Worm (Caenorhabditis elegans): ENCODE measurements around the gene T19D12.6.

The T19D12.6 gene

ce11 chrII:6642651-6643167 is at the start of gene T19D12.6:
T19D12.6 (minus strand) TSS chrII:6643117.
- TF ChIP-seq W03F9.2 (tag; optimal IDR thresholded peaks at IDR 0.05) (no peak), him-1 (tag; optimal IDR thresholded peaks at IDR 0.05) (no peak), dao-5 (tag; optimal IDR thresholded peaks at IDR 0.05) (no peak)

- TF ChIP-seq him-1 (tag; optimal IDR thresholded peaks at IDR 0.05) (no peak), W03F9.2 (tag; optimal IDR thresholded peaks at IDR 0.05) (no peak), dao-5 (tag; optimal IDR thresholded peaks at IDR 0.05) (no peak)
These were observed 46.2 kb upstream of the T19D12.6 start for ce11 chrII:6689088-6689487.

- TF ChIP-seq him-1 (tag; optimal IDR thresholded peaks at IDR 0.05) (no peak), dao-5 (tag; optimal IDR thresholded peaks at IDR 0.05) (no peak), W03F9.2 (tag; optimal IDR thresholded peaks at IDR 0.05) (no peak)
These were observed 43.0 kb upstream of the T19D12.6 start for ce11 chrII:6685964-6686363.

- TF ChIP-seq dao-5 (tag; optimal IDR thresholded peaks at IDR 0.05) (no peak), W03F9.2 (tag; optimal IDR thresholded peaks at IDR 0.05) (no peak), him-1 (tag; optimal IDR thresholded peaks at IDR 0.05) (no peak)
These were observed 40.9 kb upstream of the T19D12.6 start, which contains the start of gene gyf-1 for ce11 chrII:6683663-6684285. gyf-1 (plus strand) TSS chrII:6684235.

- TF ChIP-seq W03F9.2 (tag; optimal IDR thresholded peaks at IDR 0.05) (no peak), dao-5 (tag; optimal IDR thresholded peaks at IDR 0.05) (no peak), him-1 (tag; optimal IDR thresholded peaks at IDR 0.05) (no peak)
These were observed 40.0 kb upstream of the T19D12.6 start for ce11 chrII:6682918-6683317.

- TF ChIP-seq W03F9.2 (tag; optimal IDR thresholded peaks at IDR 0.05) (no peak), him-1 (tag; optimal IDR thresholded peaks at IDR 0.05) (no peak), dao-5 (tag; optimal IDR thresholded peaks at IDR 0.05) (no peak)
These were observed 38.6 kb upstream of the T19D12.6 start for ce11 chrII:6681478-6681877.

- no peak for TF ChIP-seq him-1 (tag; optimal IDR thresholded peaks at IDR 0.05)
- TF ChIP-seq dao-5 (tag; optimal IDR thresholded peaks at IDR 0.05), result no peak
- no peak for TF ChIP-seq W03F9.2 (tag; optimal IDR thresholded peaks at IDR 0.05)
These were observed 36.8 kb upstream of the T19D12.6 start, which contains the start of gene ift-74 for ce11 chrII:6679724-6680123. ift-74 (plus strand) TSS chrII:6680024.

- TF ChIP-seq dao-5 (tag; optimal IDR thresholded peaks at IDR 0.05), result no peak
- TF ChIP-seq W03F9.2 (tag; optimal IDR thresholded peaks at IDR 0.05), result no peak
- no peak for TF ChIP-seq him-1 (tag; optimal IDR thresholded peaks at IDR 0.05)
These were observed 31.0 kb upstream of the T19D12.6 start, which contains the start of gene H43E16.1 for ce11 chrII:6673894-6674293. H43E16.1 (plus strand) TSS chrII:6674268.

ce11 chrII:6668496-6668895 is 25.6 kb upstream of the T19D12.6 start:
- TF ChIP-seq W03F9.2 (tag; optimal IDR thresholded peaks at IDR 0.05), result no peak
- no peak for TF ChIP-seq dao-5 (tag; optimal IDR thresholded peaks at IDR 0.05)
- no peak for TF ChIP-seq him-1 (tag; optimal IDR thresholded peaks at IDR 0.05)

- TF ChIP-seq dao-5 (tag; optimal IDR thresholded peaks at IDR 0.05), result no peak
- no peak for TF ChIP-seq him-1 (tag; optimal IDR thresholded peaks at IDR 0.05)
- no peak for TF ChIP-seq W03F9.2 (tag; optimal IDR thresholded peaks at IDR 0.05)
These were observed 24.6 kb upstream of the T19D12.6 start for ce11 chrII:6667534-6667933.

ce11 chrII:6666598-6666997 is 23.7 kb upstream of the T19D12.6 start, which contains the start of gene T19D12.1:
T19D12.1 (plus strand) TSS chrII:6666898.
- no peak for TF ChIP-seq dao-5 (tag; optimal IDR thresholded peaks at IDR 0.05)
- no peak for TF ChIP-seq him-1 (tag; optimal IDR thresholded peaks at IDR 0.05)
- TF ChIP-seq W03F9.2 (tag; optimal IDR thresholded peaks at IDR 0.05), result no peak

ce11 chrII:6665908-6666307 is 23.0 kb upstream of the T19D12.6 start:
- TF ChIP-seq W03F9.2 (tag; optimal IDR thresholded peaks at IDR 0.05) (no peak), him-1 (tag; optimal IDR thresholded peaks at IDR 0.05) (no peak)

ce11 chrII:6663799-6664198 is 20.9 kb upstream of the T19D12.6 start:
- no peak for TF ChIP-seq W03F9.2 (tag; optimal IDR thresholded peaks at IDR 0.05)
- no peak for TF ChIP-seq him-1 (tag; optimal IDR thresholded peaks at IDR 0.05)
- no peak for TF ChIP-seq dao-5 (tag; optimal IDR thresholded peaks at IDR 0.05)

ce11 chrII:6661211-6661610 is 18.3 kb upstream of the T19D12.6 start, which contains the start of gene T19D12.2:
T19D12.2 (plus strand) TSS chrII:6661335.
- TF ChIP-seq him-1 (tag; optimal IDR thresholded peaks at IDR 0.05), result no peak
- TF ChIP-seq W03F9.2 (tag; optimal IDR thresholded peaks at IDR 0.05), result no peak
- no peak for TF ChIP-seq dao-5 (tag; optimal IDR thresholded peaks at IDR 0.05)

ce11 chrII:6658766-6659165 is 15.8 kb upstream of the T19D12.6 start, which contains the start of gene T19D12.10:
T19D12.10 (minus strand) TSS chrII:6658866.
- TF ChIP-seq dao-5 (tag; optimal IDR thresholded peaks at IDR 0.05), result no peak
- TF ChIP-seq him-1 (tag; optimal IDR thresholded peaks at IDR 0.05), result no peak
- no peak for TF ChIP-seq W03F9.2 (tag; optimal IDR thresholded peaks at IDR 0.05)

All from whole organism, L4/young adult.